Worm (Caenorhabditis elegans): ENCODE results near the gene srd-59.

DNA sequence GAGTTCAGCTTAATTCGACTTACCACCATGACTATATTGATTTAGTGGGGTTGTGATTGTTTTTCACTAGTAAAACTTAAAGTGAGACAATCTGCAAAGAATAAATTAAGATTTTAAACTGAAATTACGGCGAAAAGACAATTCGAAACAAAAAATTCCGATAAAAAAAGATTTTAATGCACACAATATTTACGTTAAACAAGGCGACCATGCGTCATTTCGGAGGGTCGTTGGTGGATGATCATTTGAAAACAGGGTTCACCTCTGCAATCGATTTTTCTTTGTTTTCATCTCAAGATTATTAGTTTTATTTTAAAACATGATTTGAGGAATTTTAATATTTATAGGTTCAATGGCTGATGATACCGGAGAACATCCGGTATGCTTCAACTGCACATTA lies 47.6 kb downstream of the srd-59 start, which contains the start of gene lsm-4:
- no peak for TF ChIP-seq W03F9.2 (tag; optimal IDR thresholded peaks at IDR 0.05)
- no peak for TF ChIP-seq dao-5 (tag; optimal IDR thresholded peaks at IDR 0.05)

All from whole organism, L4/young adult.